Worm (Caenorhabditis elegans): Measurements from ENCODE around the gene grl-10.
A peak's percentile ranks its signal among the peaks of the same experiment; 100 is the strongest.

grl-10 gene

DNA sequence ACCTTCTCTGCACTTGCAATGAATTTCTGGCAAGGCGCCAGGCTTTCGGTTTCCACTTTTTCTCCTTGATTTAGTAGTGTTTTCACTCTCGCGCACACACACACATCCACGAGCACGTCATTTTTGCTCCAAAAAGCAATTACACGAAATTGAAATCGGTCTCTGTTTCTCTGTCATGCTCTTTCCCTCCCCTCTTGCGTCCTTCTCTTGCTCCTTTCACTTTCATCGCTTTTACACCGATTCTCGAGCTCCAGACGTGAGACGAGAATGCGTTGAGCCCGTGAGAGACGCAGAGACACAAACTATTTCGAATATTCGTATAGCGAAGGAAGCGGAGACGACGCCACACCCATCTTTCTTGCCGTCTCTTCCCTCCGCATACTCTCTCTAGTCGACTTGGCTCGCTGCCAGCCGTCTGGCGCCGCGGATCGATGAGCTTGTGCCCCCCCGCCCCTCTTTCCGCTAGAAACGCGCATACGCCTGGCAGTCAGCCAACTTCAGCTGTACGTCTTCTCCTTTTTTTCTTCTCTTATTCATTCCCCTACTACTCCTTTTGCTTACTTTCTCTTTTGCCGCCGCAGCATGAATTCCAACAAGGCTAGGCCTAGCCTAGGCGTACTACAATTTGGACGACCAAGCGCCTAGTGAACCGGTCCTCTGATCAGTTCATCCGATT, 46.2 kb upstream of the grl-10 start (continued):
- peak; percentile 2 to 23 for TF ChIP-seq let-607 (tag; optimal IDR thresholded peaks at IDR 0.05)
- TF ChIP-seq lin-40 (tag; optimal IDR thresholded peaks at IDR 0.05), result peak; percentile 83
- peak; percentile 22 for TF ChIP-seq athp-1 (tag; optimal IDR thresholded peaks at IDR 0.05)
- TF ChIP-seq cebp-1 (GFP tag; IDR thresholded peaks at IDR 0.05), result no peak
- TF ChIP-seq cebp-1 (tag; optimal IDR thresholded peaks at IDR 0.05), result peak; percentile 80
- TF ChIP-seq F23B12.7 (tag; optimal IDR thresholded peaks at IDR 0.05; ENCODE audit: insufficient read depth), result no peak
- TF ChIP-seq madf-10 (tag; optimal IDR thresholded peaks at IDR 0.05), result peak; percentile 34
- TF ChIP-seq chd-7 (tag; optimal IDR thresholded peaks at IDR 0.05), result peak; percentile 39
- TF ChIP-seq Y56A3A.18 (GFP tag; IDR thresholded peaks at IDR 0.05), result no peak
- TF ChIP-seq T07F8.4 (tag; optimal IDR thresholded peaks at IDR 0.05), result no peak
- TF ChIP-seq nfyb-1 (GFP tag; IDR thresholded peaks at IDR 0.05), result peak; percentile 74; the same call in 1 of the 2 replicates
- no peak for TF ChIP-seq C17E4.6 (GFP tag; IDR thresholded peaks at IDR 0.05)
- no peak for TF ChIP-seq snpc-4 (GFP tag; optimal IDR thresholded peaks at IDR 0.05)
- TF ChIP-seq snpc-4 (tag; optimal IDR thresholded peaks at IDR 0.05), result peak in 2 of 4 experiments; percentile 22 to 54
- peak; percentile 24 for TF ChIP-seq die-1 (tag; optimal IDR thresholded peaks at IDR 0.05)
- no peak for TF ChIP-seq mxl-1 (tag; optimal IDR thresholded peaks at IDR 0.05)
- TF ChIP-seq K12H6.12 (tag; optimal IDR thresholded peaks at IDR 0.05), result peak; percentile 94

DNA sequence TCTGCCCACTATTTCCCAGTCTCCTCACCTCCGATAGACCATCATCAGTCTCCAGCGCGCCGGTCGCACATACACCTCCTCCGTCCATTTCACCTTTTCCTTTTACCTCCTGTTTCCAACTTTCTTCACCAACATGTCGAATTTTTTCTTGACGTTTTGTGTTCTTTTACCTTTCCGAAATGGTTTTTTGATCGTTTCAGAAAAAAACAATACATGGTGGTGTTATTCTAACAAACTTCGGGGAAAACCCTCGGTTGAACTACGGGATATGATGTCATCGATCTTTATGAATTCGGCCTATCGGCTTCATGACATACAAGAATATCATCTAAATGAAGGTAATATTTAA, 45.7 kb upstream of the grl-10 start, which contains the start of gene Y97E10C.1:
TSS of gene Y97E10C.1 (plus strand) at position 201 of the 349 bp plus-strand sequence.
- TF ChIP-seq nhr-90 (tag; optimal IDR thresholded peaks at IDR 0.05), result no peak

DNA sequence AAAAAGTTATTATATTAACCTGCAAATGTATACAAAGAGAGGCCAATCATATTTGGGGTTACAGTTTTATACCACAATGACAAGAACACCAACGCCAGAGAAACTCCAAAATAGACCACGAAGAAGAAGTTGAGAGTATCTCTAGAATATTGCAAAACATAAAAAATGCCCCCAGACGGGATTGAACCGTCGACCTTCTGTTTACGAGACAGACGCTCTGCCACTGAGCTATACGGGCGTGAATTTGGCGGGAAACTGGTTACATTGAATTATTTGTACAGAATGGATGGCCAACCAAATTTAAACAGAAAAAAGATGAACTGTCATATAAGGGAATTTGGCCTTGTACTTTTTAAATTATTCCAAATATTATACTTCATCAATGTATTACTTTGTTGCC, 43.9 kb upstream of the grl-10 start:
- TF ChIP-seq attf-3 (GFP tag; conservative IDR thresholded peaks at IDR 0.05) (no peak), Y53F4B.3 (GFP tag; IDR thresholded peaks at IDR 0.05) (no peak), mcd-1 (GFP tag; IDR thresholded peaks at IDR 0.05) (no peak), aptf-3 (GFP tag; IDR thresholded peaks at IDR 0.05) (no peak), sptf-2 (GFP tag; optimal IDR thresholded peaks at IDR 0.05) (no peak), ceh-40 (GFP tag; IDR thresholded peaks at IDR 0.05) (no peak), ceh-91 (GFP tag; IDR thresholded peaks at IDR 0.05) (no peak), hmg-20 (GFP tag; IDR thresholded peaks at IDR 0.05) (no peak), F55B11.4 (tag; optimal IDR thresholded peaks at IDR 0.05; ENCODE audit: borderline replicate concordance, insufficient read depth) (no peak), lsl-1 (GFP tag; optimal IDR thresholded peaks at IDR 0.05) (peak; percentile 12), C17E4.6 (GFP tag; IDR thresholded peaks at IDR 0.05) (no peak), B0035.1 (tag; optimal IDR thresholded peaks at IDR 0.05) (no peak), sdz-38 (tag; optimal IDR thresholded peaks at IDR 0.05) (no peak), madf-10 (tag; optimal IDR thresholded peaks at IDR 0.05) (peak; percentile 0), hlh-26 (GFP tag; conservative IDR thresholded peaks at IDR 0.05) (no peak), Y53G8AR.9 (GFP tag; conservative IDR thresholded peaks at IDR 0.05) (no peak), D2030.7 (GFP tag; IDR thresholded peaks at IDR 0.05) (peak; percentile 46; the same call in 1 of the 2 replicates), nfya-1 (tag; optimal IDR thresholded peaks at IDR 0.05; ENCODE audit: borderline replicate concordance, insufficient read depth) (no peak), ztf-18 (tag; optimal IDR thresholded peaks at IDR 0.05) (no peak), F52B5.7 (tag; optimal IDR thresholded peaks at IDR 0.05) (no peak), nhr-179 (tag; optimal IDR thresholded peaks at IDR 0.05) (no peak), ZK185.1 (tag; optimal IDR thresholded peaks at IDR 0.05; ENCODE audit: poor library complexity, severe bottlenecking) (no peak), Y56A3A.18 (GFP tag; IDR thresholded peaks at IDR 0.05) (no peak), egl-18 (GFP tag; IDR thresholded peaks at IDR 0.05) (no peak), Y67H2A.10 (GFP tag; conservative IDR thresholded peaks at IDR 0.05) (no peak), B0261.1 (tag; optimal IDR thresholded peaks at IDR 0.05) (peak; percentile 76), ccch-3 (GFP tag; optimal IDR thresholded peaks at IDR 0.05) (no peak), lag-1 (GFP tag; IDR thresholded peaks at IDR 0.05) (no peak), F33H1.4 (GFP tag; IDR thresholded peaks at IDR 0.05) (peak; percentile 8; the same call in 1 of the 2 replicates), fkh-3 (tag; optimal IDR thresholded peaks at IDR 0.05) (no peak)
